Worm (Caenorhabditis elegans) whole organism, mixed stage, embryonic: Measurements from ENCODE around the gene mop-25.2.
A peak's percentile ranks its signal among the peaks of the same experiment; 100 is the strongest.

Source experiments
- bed-3 ChIP-seq: fragments of 200-800 bp; sonication (Bioruptor generic); optimal IDR thresholded peaks from 3 replicates; lab custom pipeline; 2018; ENCODE audit warnings: mild to moderate bottlenecking, missing genetic modification characterization, moderate library complexity, missing compliant biosample characterization
- blmp-1 ChIP-seq: fragments of 150-350 bp; optimal IDR thresholded peaks from 2 replicates; lab custom pipeline; 2014; ENCODE audit warnings: missing biosample characterization, missing genetic modification characterization
- ceh-39 ChIP-seq: fragments of 150-350 bp; optimal IDR thresholded peaks from 2 replicates; lab custom pipeline; 2014; ENCODE audit warnings: missing biosample characterization, missing genetic modification characterization
- ceh-83 ChIP-seq: fragments of 200-800 bp; sonication (Bioruptor generic); optimal IDR thresholded peaks from 2 replicates; lab custom pipeline; 2018; ENCODE audit warnings: mild to moderate bottlenecking, missing genetic modification characterization, missing compliant biosample characterization
- ces-1 ChIP-seq: fragments of 150-350 bp; optimal IDR thresholded peaks from 2 replicates; lab custom pipeline; 2014; ENCODE audit warnings: missing biosample characterization, missing genetic modification reagents, missing genetic modification characterization
- cnd-1 ChIP-seq: fragments of 200-800 bp; sonication (Bioruptor generic); optimal IDR thresholded peaks from 2 replicates; lab custom pipeline; 2018; ENCODE audit warnings: mild to moderate bottlenecking, missing genetic modification characterization, missing compliant biosample characterization
- drap-1 ChIP-seq: fragments of 200-800 bp; sonication (Bioruptor generic); optimal IDR thresholded peaks from 3 replicates; lab custom pipeline; 2018; ENCODE audit warnings: mild to moderate bottlenecking, missing genetic modification characterization, missing compliant biosample characterization
- elt-1 ChIP-seq: sonication (generic microtip); optimal IDR thresholded peaks from 2 replicates; lab custom pipeline; 2017; ENCODE audit warnings: missing genetic modification characterization, mild to moderate bottlenecking, missing compliant biosample characterization, antibody characterized with exemption, moderate library complexity, borderline replicate concordance; ENCODE audit not compliant: insufficient read depth
- ham-2 ChIP-seq: fragments of 200-800 bp; sonication (Bioruptor generic); optimal IDR thresholded peaks from 2 replicates; lab custom pipeline; 2018; ENCODE audit warnings: mild to moderate bottlenecking, missing genetic modification characterization, missing compliant biosample characterization
- hlh-1 ChIP-seq: fragments of 150-350 bp; optimal IDR thresholded peaks from 2 replicates; lab custom pipeline; 2014; ENCODE audit warnings: missing biosample characterization, missing genetic modification reagents, missing genetic modification characterization
- lin-13 ChIP-seq: fragments of 150-350 bp; optimal IDR thresholded peaks from 2 replicates; lab custom pipeline; 2014; ENCODE audit warnings: missing biosample characterization, missing genetic modification characterization
- lin-32 ChIP-seq: fragments of 200-800 bp; sonication (Bioruptor generic); optimal IDR thresholded peaks from 2 replicates; lab custom pipeline; 2018; ENCODE audit warnings: mild to moderate bottlenecking, missing genetic modification characterization, missing compliant biosample characterization
- lsy-2 ChIP-seq: fragments of 150-350 bp; optimal IDR thresholded peaks from 2 replicates; lab custom pipeline; 2014; ENCODE audit warnings: missing biosample characterization, missing genetic modification characterization
- mab-5 ChIP-seq: fragments of 150-350 bp; optimal IDR thresholded peaks from 2 replicates; lab custom pipeline; 2014; ENCODE audit warnings: missing biosample characterization, missing genetic modification characterization
- mep-1 ChIP-seq: fragments of 150-350 bp; optimal IDR thresholded peaks from 2 replicates; lab custom pipeline; 2017; ENCODE audit warnings: missing biosample characterization, missing genetic modification reagents, missing genetic modification characterization, inconsistent platforms
- mls-2 ChIP-seq: sonication (generic microtip); optimal IDR thresholded peaks from 2 replicates; lab custom pipeline; 2016; ENCODE audit warnings: mild to moderate bottlenecking, missing genetic modification characterization, moderate library complexity, missing compliant biosample characterization
- nhr-12 ChIP-seq: fragments of 150-350 bp; optimal IDR thresholded peaks from 2 replicates; lab custom pipeline; 2014; ENCODE audit warnings: missing biosample characterization, missing genetic modification characterization
- nhr-2 ChIP-seq: fragments of 150-350 bp; optimal IDR thresholded peaks from 2 replicates; lab custom pipeline; 2014; ENCODE audit warnings: missing biosample characterization, missing genetic modification characterization
- nhr-237 ChIP-seq: fragments of 150-350 bp; optimal IDR thresholded peaks from 2 replicates; lab custom pipeline; 2014; ENCODE audit warnings: missing biosample characterization, missing genetic modification characterization
- nhr-28 ChIP-seq: fragments of 150-350 bp; optimal IDR thresholded peaks from 2 replicates; lab custom pipeline; 2014; ENCODE audit warnings: missing biosample characterization, missing genetic modification characterization
- nhr-76 ChIP-seq: sonication (generic microtip); optimal IDR thresholded peaks from 2 replicates; lab custom pipeline; 2017; ENCODE audit warnings: missing biosample characterization, missing genetic modification characterization
- pha-4 ChIP-seq: fragments of 150-350 bp; optimal IDR thresholded peaks from 2 replicates; lab custom pipeline; 2018; ENCODE audit warnings: missing biosample characterization, missing genetic modification reagents, missing genetic modification characterization
- sem-2 ChIP-seq: fragments of 200-800 bp; sonication (Bioruptor generic); optimal IDR thresholded peaks from 2 replicates; lab custom pipeline; 2018; ENCODE audit warnings: mild to moderate bottlenecking, missing genetic modification characterization, missing compliant biosample characterization
- sptf-1 ChIP-seq: sonication (generic microtip); optimal IDR thresholded peaks from 2 replicates; lab custom pipeline; 2017; ENCODE audit warnings: mild to moderate bottlenecking, missing genetic modification characterization, moderate library complexity, missing compliant biosample characterization
- tbx-8 ChIP-seq: fragments of 200-800 bp; sonication (Bioruptor generic); optimal IDR thresholded peaks from 2 replicates; lab custom pipeline; 2018; ENCODE audit warnings: mild to moderate bottlenecking, missing genetic modification characterization, moderate library complexity, missing compliant biosample characterization
- unc-120 ChIP-seq: sonication (generic microtip); optimal IDR thresholded peaks from 2 replicates; lab custom pipeline; 2017; ENCODE audit warnings: missing genetic modification characterization, missing compliant biosample characterization; ENCODE audit not compliant: poor library complexity, severe bottlenecking
- unc-39 ChIP-seq: fragments of 150-350 bp; optimal IDR thresholded peaks from 2 replicates; lab custom pipeline; 2014; ENCODE audit warnings: missing biosample characterization, missing genetic modification characterization
- unc-62 ChIP-seq: fragments of 150-350 bp; optimal IDR thresholded peaks from 2 replicates; lab custom pipeline; 2014; ENCODE audit warnings: missing biosample characterization, missing genetic modification reagents, missing genetic modification characterization
- zip-8 ChIP-seq: fragments of 150-350 bp; optimal IDR thresholded peaks from 2 replicates; lab custom pipeline; 2014; ENCODE audit warnings: missing biosample characterization, missing genetic modification characterization
- ztf-11 ChIP-seq: fragments of 150-350 bp; optimal IDR thresholded peaks from 2 replicates; lab custom pipeline; 2014; ENCODE audit warnings: missing biosample characterization, missing genetic modification characterization

mop-25.2 gene

ce11 chrII:9716417-9717039 lies 13.0 kb upstream of the mop-25.2 start, which contains the start of gene wee-1.3:
Gene wee-1.3, minus strand, starts transcription at chrII:9716467.
- TF ChIP-seq hlh-1 (tag; lab: Kevin White, UChicago) (peak; percentile 20), lin-32 (GFP tag; lab: Kevin White, UChicago) (no peak), lsy-2 (tag; lab: Kevin White, UChicago) (peak; percentile 89), drap-1 (peak; percentile 48), mep-1 (tag; lab: Kevin White, UChicago) (peak; percentile 75), nhr-237 (tag; lab: Kevin White, UChicago) (peak; percentile 79), mls-2 (tag; lab: Kevin White, UChicago) (peak; percentile 47), ham-2 (GFP tag; lab: Kevin White, UChicago) (no peak), pha-4 (tag; lab: Kevin White, UChicago) (peak; percentile 78), bed-3 (no peak), ces-1 (peak; percentile 58), lin-13 (tag; lab: Kevin White, UChicago) (peak; percentile 80), nhr-12 (tag; lab: Kevin White, UChicago) (no peak), unc-120 (tag; lab: Kevin White, UChicago) (peak; percentile 51), ztf-11 (no peak), ceh-39 (peak; percentile 45), tbx-8 (no peak)

ce11 chrII:9713083-9713482 lies 9.6 kb upstream of the mop-25.2 start:
- TF ChIP-seq tbx-8 (no peak), ceh-83 (peak; percentile 55)
- TF ChIP-seq, all 35 proteins: peak for 1

- TF ChIP-seq blmp-1 (tag; lab: Kevin White, UChicago), result no peak
These were observed 5.4 kb upstream of the mop-25.2 start, which contains the start of gene glt-5 for ce11 chrII:9708835-9709299. Gene glt-5, minus strand, starts transcription at chrII:9708885.

- TF ChIP-seq sptf-1 (tag; lab: Kevin White, UChicago) (no peak), unc-39 (tag; lab: Kevin White, UChicago) (no peak), ces-1 (peak; percentile 29), mep-1 (tag; lab: Kevin White, UChicago) (peak; percentile 31), elt-1 (tag; lab: Kevin White, UChicago) (no peak), sem-2 (GFP tag; lab: Kevin White, UChicago) (no peak), ceh-39 (no peak), zip-8 (no peak), lsy-2 (tag; lab: Kevin White, UChicago) (peak; percentile 51), unc-62 (no peak), nhr-237 (tag; lab: Kevin White, UChicago) (peak; percentile 43), nhr-2 (tag; lab: Kevin White, UChicago) (peak; percentile 11)
These were observed 2.7 kb upstream of the mop-25.2 start, which contains the start of gene Y53C12A.3 for ce11 chrII:9706207-9706606. Gene Y53C12A.3, minus strand, starts transcription at chrII:9706240.

ce11 chrII:9704746-9705145 lies 1.2 kb upstream of the mop-25.2 start, which contains the start of gene Y53C12A.10:
Gene Y53C12A.10, minus strand, starts transcription at chrII:9704846.
- TF ChIP-seq nhr-237 (tag; lab: Kevin White, UChicago) (no peak), nhr-28 (tag; lab: Kevin White, UChicago) (no peak), lin-13 (tag; lab: Kevin White, UChicago) (no peak), mep-1 (tag; lab: Kevin White, UChicago) (no peak), cnd-1 (tag; lab: Kevin White, UChicago) (no peak)

ce11 chrII:9700363-9700762 lies 3.1 kb downstream of the mop-25.2 start, which contains the start of the genes Y53C12A.8 and Y53C12A.7:
Gene Y53C12A.8, minus strand, starts transcription at chrII:9700463.
Gene Y53C12A.7, plus strand, starts transcription at chrII:9700543.
- TF ChIP-seq drap-1, result no peak
- no peak for TF ChIP-seq pha-4 (tag; lab: Kevin White, UChicago)
- no peak for TF ChIP-seq bed-3
- TF ChIP-seq lin-13 (tag; lab: Kevin White, UChicago), result no peak
- no peak for TF ChIP-seq cnd-1 (tag; lab: Kevin White, UChicago)
- no peak for TF ChIP-seq nhr-76 (tag; lab: Kevin White, UChicago)
- TF ChIP-seq ceh-39, result no peak
- no peak for TF ChIP-seq blmp-1 (tag; lab: Kevin White, UChicago)
- TF ChIP-seq sem-2 (GFP tag; lab: Kevin White, UChicago), result no peak
- TF ChIP-seq mab-5 (tag; lab: Kevin White, UChicago), result no peak
- TF ChIP-seq hlh-1 (tag; lab: Kevin White, UChicago), result no peak
- no peak for TF ChIP-seq tbx-8
